Worm (Caenorhabditis elegans): ENCODE results near the gene F22D3.4.

- TF ChIP-seq dao-5 (tag; optimal IDR thresholded peaks at IDR 0.05): no peak
- TF ChIP-seq him-1 (tag; optimal IDR thresholded peaks at IDR 0.05): no peak
Measured at ce11 chrII:6939873-6940272, 12.5 kb upstream of the F22D3.4 start.

Data from whole organism, L4/young adult.